Fruit fly (Drosophila melanogaster) whole organism, embryonic: Measurements from ENCODE around the gene CG13367.

ENCODE experiments used
- Adf1 ChIP-seq: fragments of 200-800 bp; sonication (Bioruptor generic); IDR thresholded peaks from 2 replicates; pipeline ENCODE4 v1.3.6; 2022; ENCODE audit warnings: missing biosample characterization, missing genetic modification characterization
- Antp ChIP-seq: fragments of 200-800 bp; sonication (Bioruptor generic); optimal IDR thresholded peaks from 3 replicates; lab custom pipeline; 2016; ENCODE audit warnings: missing biosample characterization, missing genetic modification characterization
- BtbVII ChIP-seq: fragments of 200-800 bp; sonication (Bioruptor generic); optimal IDR thresholded peaks from 3 replicates; lab custom pipeline; 2017; ENCODE audit warnings: missing biosample characterization, mild to moderate bottlenecking, missing genetic modification characterization
- Bteb2 ChIP-seq: fragments of 200-800 bp; sonication (Bioruptor generic); optimal IDR thresholded peaks from 2 replicates; lab custom pipeline; 2016; ENCODE audit warnings: missing biosample characterization, missing genetic modification characterization
- CG10267 ChIP-seq: fragments of 200-800 bp; sonication (Bioruptor generic); optimal IDR thresholded peaks from 2 replicates; lab custom pipeline; 2018; ENCODE audit warnings: missing biosample characterization, mild to moderate bottlenecking, missing genetic modification characterization, moderate library complexity
- CG10543 ChIP-seq: fragments of 200-800 bp; sonication (Bioruptor generic); optimal IDR thresholded peaks from 3 replicates; lab custom pipeline; 2017; ENCODE audit warnings: missing biosample characterization, mild to moderate bottlenecking, missing genetic modification characterization, moderate library complexity
- CG11247 ChIP-seq: fragments of 200-800 bp; sonication (Bioruptor generic); IDR thresholded peaks from 2 replicates; pipeline ENCODE4 v1.3.6; 2022; ENCODE audit warnings: missing biosample characterization, missing genetic modification characterization
- CG11504 ChIP-seq: fragments of 200-800 bp; sonication (Bioruptor generic); optimal IDR thresholded peaks from 3 replicates; lab custom pipeline; 2019; ENCODE audit warnings: missing biosample characterization, mild to moderate bottlenecking, missing genetic modification characterization, moderate library complexity
- CG1233 ChIP-seq: fragments of 200-800 bp; sonication (Bioruptor generic); optimal IDR thresholded peaks from 4 replicates; lab custom pipeline; 2018; ENCODE audit warnings: missing biosample characterization, mild to moderate bottlenecking, missing genetic modification characterization
- CG12769 ChIP-seq: fragments of 200-800 bp; sonication (Bioruptor generic); optimal IDR thresholded peaks from 2 replicates; lab custom pipeline; 2019; ENCODE audit warnings: missing biosample characterization, mild to moderate bottlenecking, missing genetic modification characterization, moderate library complexity
- CG13296 ChIP-seq: fragments of 200-800 bp; sonication (Bioruptor generic); optimal IDR thresholded peaks from 3 replicates; lab custom pipeline; 2018; ENCODE audit warnings: missing biosample characterization, mild to moderate bottlenecking, missing genetic modification characterization
- CG14014 ChIP-seq: fragments of 200-800 bp; sonication (Bioruptor generic); IDR thresholded peaks from 2 replicates; pipeline ENCODE4 v1.3.6; 2022; ENCODE audit warnings: missing biosample characterization, missing genetic modification characterization
- CG14710 ChIP-seq: fragments of 200-800 bp; sonication (Bioruptor generic); optimal IDR thresholded peaks from 3 replicates; lab custom pipeline; 2019; ENCODE audit warnings: missing biosample characterization, mild to moderate bottlenecking, missing genetic modification characterization, moderate library complexity
- CG1603 ChIP-seq: fragments of 200-800 bp; sonication (Bioruptor generic); optimal IDR thresholded peaks from 2 replicates; lab custom pipeline; 2019; ENCODE audit warnings: missing biosample characterization, mild to moderate bottlenecking, missing genetic modification characterization, moderate library complexity
- CG17361 ChIP-seq: fragments of 200-800 bp; sonication (Bioruptor generic); IDR thresholded peaks from 3 replicates; pipeline ENCODE4 v1.3.6; 2022; ENCODE audit warnings: missing biosample characterization, missing genetic modification characterization
- CG17829 ChIP-seq: fragments of 200-800 bp; optimal IDR thresholded peaks from 2 replicates; lab custom pipeline; 2019; ENCODE audit warnings: missing biosample characterization, mild to moderate bottlenecking, missing genetic modification characterization, moderate library complexity
- CG2199 ChIP-seq: fragments of 200-800 bp; sonication (Bioruptor generic); IDR thresholded peaks from 3 replicates; pipeline ENCODE4 v1.3.6; 2022; ENCODE audit warnings: missing biosample characterization, missing genetic modification characterization
- CG2678 ChIP-seq: fragments of 200-800 bp; sonication (Bioruptor generic); optimal IDR thresholded peaks from 3 replicates; lab custom pipeline; 2019; ENCODE audit warnings: missing biosample characterization, mild to moderate bottlenecking, missing genetic modification characterization, moderate library complexity
- CG30020 ChIP-seq: fragments of 200-800 bp; optimal IDR thresholded peaks from 2 replicates; lab custom pipeline; 2019; ENCODE audit warnings: missing biosample characterization, mild to moderate bottlenecking, missing genetic modification characterization, moderate library complexity
- CG42726 ChIP-seq: fragments of 200-800 bp; sonication (Bioruptor generic); IDR thresholded peaks from 2 replicates; pipeline ENCODE4 v1.3.6; 2022; ENCODE audit warnings: missing biosample characterization, missing genetic modification characterization; ENCODE audit not compliant: partially characterized antibody
- CG4730 ChIP-seq: fragments of 200-800 bp; sonication (Bioruptor generic); IDR thresholded peaks from 2 replicates; pipeline ENCODE4 v1.3.6; 2022; ENCODE audit warnings: missing biosample characterization, missing genetic modification characterization
- CG6854 ChIP-seq: fragments of 200-800 bp; sonication (Bioruptor generic); optimal IDR thresholded peaks from 3 replicates; lab custom pipeline; 2017; ENCODE audit warnings: missing biosample characterization, mild to moderate bottlenecking, missing genetic modification characterization
- CG8944 ChIP-seq: fragments of 200-800 bp; sonication (Bioruptor generic); optimal IDR thresholded peaks from 3 replicates; lab custom pipeline; 2016; ENCODE audit warnings: missing biosample characterization, missing genetic modification characterization
- CG9727 ChIP-seq: fragments of 200-800 bp; sonication (Bioruptor generic); optimal IDR thresholded peaks from 3 replicates; lab custom pipeline; 2017; ENCODE audit warnings: missing biosample characterization, mild to moderate bottlenecking, missing genetic modification characterization
- CG9797 ChIP-seq: fragments of 200-800 bp; sonication (Bioruptor generic); optimal IDR thresholded peaks from 3 replicates; lab custom pipeline; 2018; ENCODE audit warnings: missing biosample characterization, mild to moderate bottlenecking, missing genetic modification characterization
- Chrac-16 ChIP-seq: fragments of 200-800 bp; sonication (Bioruptor generic); optimal IDR thresholded peaks from 3 replicates; lab custom pipeline; 2016; ENCODE audit warnings: missing biosample characterization, missing genetic modification characterization
- Dbx ChIP-seq: fragments of 200-800 bp; sonication (Bioruptor generic); IDR thresholded peaks from 3 replicates; pipeline ENCODE4 v1.3.6; 2022; ENCODE audit warnings: missing biosample characterization, missing genetic modification characterization
- Dll ChIP-seq: fragments of 200-800 bp; sonication (Bioruptor generic); IDR thresholded peaks from 4 replicates; pipeline ENCODE4 v1.3.6; 2022; ENCODE audit warnings: missing biosample characterization, missing genetic modification characterization; ENCODE audit not compliant: partially characterized antibody
- Doc2 ChIP-seq: fragments of 200-800 bp; sonication (Bioruptor generic); IDR thresholded peaks from 2 replicates; pipeline ENCODE4 v1.3.6; 2022; ENCODE audit warnings: missing biosample characterization, missing genetic modification characterization
- Dp ChIP-seq: fragments of 200-800 bp; sonication (Bioruptor generic); optimal IDR thresholded peaks from 2 replicates; lab custom pipeline; 2018; ENCODE audit warnings: missing biosample characterization, mild to moderate bottlenecking, missing genetic modification characterization, moderate library complexity
- Ets97D ChIP-seq: fragments of 200-800 bp; sonication (Bioruptor generic); optimal IDR thresholded peaks from 3 replicates; lab custom pipeline; 2016; ENCODE audit warnings: missing biosample characterization, missing genetic modification characterization
- Fer2 ChIP-seq: fragments of 200-800 bp; sonication (Bioruptor generic); optimal IDR thresholded peaks from 2 replicates; lab custom pipeline; 2018; ENCODE audit warnings: missing biosample characterization, mild to moderate bottlenecking, missing genetic modification characterization, moderate library complexity
- HHEX ChIP-seq: fragments of 200-800 bp; sonication (Bioruptor generic); optimal IDR thresholded peaks from 3 replicates; lab custom pipeline; 2017; ENCODE audit warnings: missing biosample characterization, mild to moderate bottlenecking, missing genetic modification characterization, missing genetic modification reagents
- HLH4C ChIP-seq: fragments of 200-800 bp; sonication (Bioruptor generic); IDR thresholded peaks from 3 replicates; pipeline ENCODE4 v1.3.6; 2022; ENCODE audit warnings: missing biosample characterization, missing genetic modification characterization; ENCODE audit not compliant: partially characterized antibody
- Hr51 ChIP-seq, 2 experiments: fragments of 200-800 bp; sonication (Bioruptor generic); optimal IDR thresholded peaks; 2 replicates in 1 of 2; 3 replicates in 1 of 2; lab custom pipeline; 2016 to 2018; ENCODE audit warnings: missing biosample characterization in 2 of 2, missing genetic modification characterization in 2 of 2, mild to moderate bottlenecking in 1 of 2, moderate library complexity in 1 of 2
- Opbp ChIP-seq: fragments of 200-800 bp; sonication (Bioruptor generic); IDR thresholded peaks from 3 replicates; pipeline ENCODE4 v1.3.6; 2022; ENCODE audit warnings: missing biosample characterization, missing genetic modification characterization; ENCODE audit not compliant: partially characterized antibody
- az2 ChIP-seq: fragments of 200-800 bp; sonication (Bioruptor generic); optimal IDR thresholded peaks from 3 replicates; lab custom pipeline; 2016; ENCODE audit warnings: missing biosample characterization, missing genetic modification characterization
- fd96Cb ChIP-seq: fragments of 200-800 bp; sonication (Bioruptor generic); optimal IDR thresholded peaks from 2 replicates; lab custom pipeline; 2018; ENCODE audit warnings: missing biosample characterization, mild to moderate bottlenecking, missing genetic modification characterization, moderate library complexity
- gfzf ChIP-seq: fragments of 200-800 bp; sonication (Bioruptor generic); optimal IDR thresholded peaks from 2 replicates; lab custom pipeline; 2016; ENCODE audit warnings: missing biosample characterization, mild to moderate bottlenecking, missing genetic modification characterization, moderate library complexity
- grau ChIP-seq: fragments of 200-800 bp; optimal IDR thresholded peaks from 3 replicates; lab custom pipeline; 2019; ENCODE audit warnings: missing biosample characterization, mild to moderate bottlenecking, missing genetic modification characterization, moderate library complexity
- inv ChIP-seq: fragments of 200-800 bp; sonication (Bioruptor generic); IDR thresholded peaks from 2 replicates; pipeline ENCODE4 v1.3.6; 2022; ENCODE audit warnings: missing biosample characterization, missing genetic modification characterization; ENCODE audit not compliant: partially characterized antibody
- jigr1 ChIP-seq: fragments of 200-800 bp; sonication (Bioruptor generic); IDR thresholded peaks from 3 replicates; pipeline ENCODE4 v1.3.6; 2022; ENCODE audit warnings: missing biosample characterization, missing genetic modification characterization
- jing ChIP-seq: fragments of 200-800 bp; sonication (Bioruptor generic); optimal IDR thresholded peaks from 2 replicates; lab custom pipeline; 2018; ENCODE audit warnings: missing biosample characterization, mild to moderate bottlenecking, missing genetic modification characterization
- nau ChIP-seq: fragments of 200-800 bp; sonication (Bioruptor generic); optimal IDR thresholded peaks from 3 replicates; lab custom pipeline; 2017; ENCODE audit warnings: missing biosample characterization, mild to moderate bottlenecking, missing genetic modification characterization, missing genetic modification reagents
- peb ChIP-seq: fragments of 200-800 bp; sonication (Bioruptor generic); IDR thresholded peaks from 2 replicates; pipeline ENCODE4 v1.3.6; 2022; ENCODE audit warnings: missing biosample characterization, missing genetic modification characterization
- rib ChIP-seq: fragments of 200-800 bp; sonication (Bioruptor generic); IDR thresholded peaks from 2 replicates; pipeline ENCODE4 v1.3.6; 2022; ENCODE audit warnings: missing biosample characterization, missing genetic modification characterization
- row ChIP-seq: fragments of 200-800 bp; sonication (Bioruptor generic); IDR thresholded peaks from 3 replicates; pipeline ENCODE4 v1.3.6; 2022; ENCODE audit warnings: missing biosample characterization, missing genetic modification characterization
- unc-4 ChIP-seq: fragments of 200-800 bp; sonication (Bioruptor generic); IDR thresholded peaks from 2 replicates; pipeline ENCODE4 v1.3.6; 2022; ENCODE audit warnings: missing biosample characterization, missing genetic modification characterization; ENCODE audit not compliant: partially characterized antibody

Gene CG13367

dm6 chrX:635495-636142 lies 8.9 kb upstream of the CG13367 start, which contains the start of gene Dredd (continued):
- no peak for TF ChIP-seq Hr51 (GFP tag; optimal IDR thresholded peaks at IDR 0.05; lab: Kevin White, UChicago)
- TF ChIP-seq CG6854 (GFP tag; lab: Kevin White, UChicago), result peak; percentile 12
- no peak for TF ChIP-seq Doc2 (GFP tag; lab: Robert Waterston, UW)
- TF ChIP-seq CG12769 (tag; lab: Kevin White, UChicago), result no peak
- TF ChIP-seq fd96Cb (tag; lab: Kevin White, UChicago), result no peak
- peak; percentile 79 for TF ChIP-seq CG17829 (tag; lab: Kevin White, UChicago)
- peak; percentile 34 for TF ChIP-seq CG10543 (GFP tag; lab: Kevin White, UChicago)
- TF ChIP-seq HLH4C (GFP tag; lab: Robert Waterston, UW), result peak; percentile 96
- TF ChIP-seq CG14710 (tag; lab: Kevin White, UChicago), result peak; percentile 67
- TF ChIP-seq jing (GFP tag; lab: Kevin White, UChicago), result no peak
- TF ChIP-seq gfzf (GFP tag; lab: Kevin White, UChicago), result peak; percentile 61
- TF ChIP-seq grau (tag; lab: Kevin White, UChicago), result peak; percentile 20
- TF ChIP-seq nau (GFP tag; lab: Kevin White, UChicago), result no peak
- peak; percentile 18 for TF ChIP-seq CG1603 (tag; lab: Kevin White, UChicago)
- TF ChIP-seq Ets97D, result peak; percentile 80
- TF ChIP-seq Antp (GFP tag; lab: Kevin White, UChicago), result no peak
- peak; percentile 83 for TF ChIP-seq Opbp
- TF ChIP-seq CG11247, result no peak
- peak; percentile 11; the same call in 1 of the 2 replicates for TF ChIP-seq CG14014
- peak; percentile 47; the same call in 1 of the 2 replicates for TF ChIP-seq rib
- 0 out of 3 replicates have a peak, but pooled peaks have one; percentile 10 for TF ChIP-seq row
- peak; percentile 11; the same call in 1 of the 2 replicates for TF ChIP-seq Adf1 (GFP tag; lab: Robert Waterston, UW)
- TF ChIP-seq az2 (GFP tag; lab: Kevin White, UChicago), result no peak
- peak; percentile 94 for TF ChIP-seq unc-4 (GFP tag; lab: Robert Waterston, UW)
- TF ChIP-seq peb (GFP tag; lab: Robert Waterston, UW), result no peak
- TF ChIP-seq Chrac-16, result no peak
- TF ChIP-seq CG10267 (tag; lab: Kevin White, UChicago), result peak; percentile 54
- TF ChIP-seq CG4730 (GFP tag; lab: Robert Waterston, UW), result no peak
- TF ChIP-seq CG9797 (GFP tag; lab: Kevin White, UChicago), result peak; percentile 56
- peak; percentile 40; the same call in 1 of the 3 replicates for TF ChIP-seq CG17361 (GFP tag; lab: Robert Waterston, UW)
- TF ChIP-seq CG2199, result 0 out of 3 replicates have a peak, but pooled peaks have one; percentile 19
- TF ChIP-seq CG8944 (GFP tag; lab: Kevin White, UChicago), result no peak
- peak; percentile 84 for TF ChIP-seq inv
- peak; percentile 24 for TF ChIP-seq CG1233 (GFP tag; lab: Kevin White, UChicago)
- 0 out of 3 replicates have a peak, but pooled peaks have one; percentile 10 for TF ChIP-seq Dbx (GFP tag; lab: Robert Waterston, UW)
- TF ChIP-seq CG2678 (tag; lab: Kevin White, UChicago), result no peak
- TF ChIP-seq CG11504 (tag; lab: Kevin White, UChicago), result no peak
- TF ChIP-seq HHEX, result no peak
- peak; percentile 40 for TF ChIP-seq CG30020 (tag; lab: Kevin White, UChicago)
- TF ChIP-seq Dll (GFP tag; lab: Robert Waterston, UW), result peak; percentile 93
- peak; percentile 39 for TF ChIP-seq Dp (GFP tag; lab: Kevin White, UChicago)
- no peak for TF ChIP-seq Fer2
- peak; percentile 9 for TF ChIP-seq CG13296
- TF ChIP-seq CG9727, result peak; percentile 2
- no peak for TF ChIP-seq jigr1 (GFP tag; lab: Robert Waterston, UW)
- TF ChIP-seq CG42726 (GFP tag; lab: Robert Waterston, UW), result peak; percentile 82; the same call in 1 of the 2 replicates
- no peak for TF ChIP-seq Bteb2
- peak; percentile 48 for TF ChIP-seq BtbVII (GFP tag; lab: Kevin White, UChicago)
